Worm (Caenorhabditis elegans) whole organism, L4/young adult: ENCODE measurements around the gene fbxa-43.

ENCODE experiments used
- W03F9.2 ChIP-seq: fragments of 150-350 bp; optimal IDR thresholded peaks from 2 replicates; lab custom pipeline; 2014; ENCODE audit warnings: missing biosample characterization, missing genetic modification characterization
- dao-5 ChIP-seq: sonication (generic microtip); optimal IDR thresholded peaks from 2 replicates; lab custom pipeline; 2016; ENCODE audit warnings: missing genotype, missing genetic modification characterization, moderate library complexity, missing compliant biosample characterization
- him-1 ChIP-seq: sonication (generic microtip); optimal IDR thresholded peaks from 2 replicates; lab custom pipeline; 2016; ENCODE audit warnings: missing genotype, missing genetic modification reagents, missing genetic modification characterization, missing compliant biosample characterization

DNA sequence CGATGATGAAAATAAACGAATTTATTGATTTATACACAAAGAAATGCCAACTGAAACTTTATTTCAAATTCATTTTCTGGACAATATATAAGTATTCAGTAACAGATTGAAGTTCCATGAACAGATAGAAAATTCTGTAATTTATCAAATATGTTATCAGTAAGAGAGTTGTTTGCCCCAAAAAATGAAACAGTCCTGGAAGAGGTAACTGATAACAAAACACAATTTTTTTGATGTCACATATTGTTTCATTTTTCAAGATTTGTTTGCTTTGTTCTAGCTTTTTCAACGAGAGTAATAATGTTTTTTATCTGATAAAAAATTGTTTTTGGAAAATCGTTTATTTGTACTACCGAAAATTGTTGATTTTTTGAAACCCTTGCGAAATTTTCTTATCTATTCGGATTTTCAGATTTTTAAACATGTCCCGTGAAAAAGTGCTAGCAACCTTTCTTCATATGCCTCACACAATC lies 5.7 kb downstream of the fbxa-43 start, which contains the start of gene fbxa-73:
- no peak for TF ChIP-seq him-1
- TF ChIP-seq W03F9.2, result no peak
- TF ChIP-seq dao-5 (tag; lab: Kevin White, UChicago), result no peak
